Fruit fly (Drosophila melanogaster) S2 (cell line): ENCODE measurements around the gene CG14036.

Source experiments
- CG8478 ChIP-seq: fragments of >200 bp; optimal IDR thresholded peaks from 2 replicates; lab custom pipeline; 2018
- CTCF ChIP-seq, 2 experiments: fragments of >200 bp; optimal IDR thresholded peaks; 2 replicates each; lab custom pipeline; 2018

dm6 chr2L:5079200-5079599 lies 24.4 kb upstream of the CG14036 start:
- TF ChIP-seq CG8478 (lab: Kevin White, UChicago) (no peak), CTCF (optimal IDR thresholded peaks at IDR 0.05; lab: Kevin White, UChicago) (no peak)
